Fruit fly (Drosophila melanogaster) whole organism, embryonic: ENCODE results near the gene CG46059.

ENCODE experiments used
- ATbp ChIP-seq: fragments of 200-800 bp; sonication (Bioruptor generic); optimal IDR thresholded peaks from 2 replicates; lab custom pipeline; 2017; ENCODE audit warnings: missing biosample characterization, mild to moderate bottlenecking, missing genetic modification characterization, missing genetic modification reagents
- Antp ChIP-seq: fragments of 200-800 bp; sonication (Bioruptor generic); optimal IDR thresholded peaks from 3 replicates; lab custom pipeline; 2016; ENCODE audit warnings: missing biosample characterization, missing genetic modification characterization
- Atf6 ChIP-seq: fragments of 200-800 bp; sonication (Bioruptor generic); IDR thresholded peaks from 2 replicates; pipeline ENCODE4 v1.3.6; 2022; ENCODE audit warnings: missing biosample characterization, missing genetic modification characterization
- CG10431 ChIP-seq: fragments of 200-800 bp; sonication (Bioruptor generic); optimal IDR thresholded peaks from 3 replicates; lab custom pipeline; 2018; ENCODE audit warnings: missing biosample characterization, mild to moderate bottlenecking, missing genetic modification characterization
- CG12942 ChIP-seq: fragments of 200-800 bp; sonication (Bioruptor generic); optimal IDR thresholded peaks from 3 replicates; lab custom pipeline; 2016; ENCODE audit warnings: missing biosample characterization, missing genetic modification characterization
- CG14710 ChIP-seq: fragments of 200-800 bp; sonication (Bioruptor generic); optimal IDR thresholded peaks from 3 replicates; lab custom pipeline; 2019; ENCODE audit warnings: missing biosample characterization, mild to moderate bottlenecking, missing genetic modification characterization, moderate library complexity
- CG14860 ChIP-seq: fragments of 200-800 bp; sonication (Bioruptor generic); IDR thresholded peaks from 3 replicates; pipeline ENCODE4 v1.3.6; 2022; ENCODE audit warnings: missing biosample characterization, missing genetic modification characterization; ENCODE audit not compliant: partially characterized antibody
- CG15073 ChIP-seq: fragments of 200-800 bp; sonication (Bioruptor generic); optimal IDR thresholded peaks from 2 replicates; lab custom pipeline; 2016; ENCODE audit warnings: missing biosample characterization, missing genetic modification characterization
- CG15479 ChIP-seq: fragments of 200-800 bp; sonication (Bioruptor generic); optimal IDR thresholded peaks from 3 replicates; lab custom pipeline; 2019; ENCODE audit warnings: missing biosample characterization, mild to moderate bottlenecking, missing genetic modification characterization, moderate library complexity
- CG18262 ChIP-seq: fragments of 200-800 bp; optimal IDR thresholded peaks from 3 replicates; lab custom pipeline; 2019; ENCODE audit warnings: missing biosample characterization, mild to moderate bottlenecking, missing genetic modification characterization, moderate library complexity
- CG2202 ChIP-seq: fragments of 200-800 bp; sonication (Bioruptor generic); optimal IDR thresholded peaks from 2 replicates; lab custom pipeline; 2018; ENCODE audit warnings: missing biosample characterization, mild to moderate bottlenecking, missing genetic modification characterization
- CG2875 ChIP-seq: fragments of 200-800 bp; sonication (Bioruptor generic); optimal IDR thresholded peaks from 2 replicates; lab custom pipeline; 2017; ENCODE audit warnings: missing biosample characterization, mild to moderate bottlenecking, missing genetic modification characterization, missing genetic modification reagents
- CG34224 ChIP-seq: fragments of 200-800 bp; sonication (Bioruptor generic); IDR thresholded peaks from 3 replicates; pipeline ENCODE4 v1.3.6; 2022; ENCODE audit warnings: missing biosample characterization, missing genetic modification characterization; ENCODE audit not compliant: partially characterized antibody
- CG4707 ChIP-seq: fragments of 200-800 bp; sonication (Bioruptor generic); optimal IDR thresholded peaks from 2 replicates; lab custom pipeline; 2018; ENCODE audit warnings: missing biosample characterization, mild to moderate bottlenecking, missing genetic modification characterization, moderate library complexity
- CG7556 ChIP-seq: fragments of 200-800 bp; sonication (Bioruptor generic); optimal IDR thresholded peaks from 2 replicates; lab custom pipeline; 2017; ENCODE audit warnings: missing biosample characterization, mild to moderate bottlenecking, missing genetic modification characterization
- CG9727 ChIP-seq: fragments of 200-800 bp; sonication (Bioruptor generic); optimal IDR thresholded peaks from 3 replicates; lab custom pipeline; 2017; ENCODE audit warnings: missing biosample characterization, mild to moderate bottlenecking, missing genetic modification characterization
- CG9817 ChIP-seq: fragments of 200-800 bp; sonication (Bioruptor generic); optimal IDR thresholded peaks from 2 replicates; lab custom pipeline; 2018; ENCODE audit warnings: missing biosample characterization, mild to moderate bottlenecking, missing genetic modification characterization, moderate library complexity
- CG9876 ChIP-seq: fragments of 200-800 bp; sonication (Bioruptor generic); optimal IDR thresholded peaks from 2 replicates; lab custom pipeline; 2016; ENCODE audit warnings: missing biosample characterization, missing genetic modification characterization
- E2f1 ChIP-seq: fragments of 200-800 bp; sonication (Bioruptor generic); IDR thresholded peaks from 2 replicates; pipeline ENCODE4 v1.3.6; 2022; ENCODE audit warnings: missing biosample characterization, missing genetic modification characterization
- HHEX ChIP-seq: fragments of 200-800 bp; sonication (Bioruptor generic); optimal IDR thresholded peaks from 3 replicates; lab custom pipeline; 2017; ENCODE audit warnings: missing biosample characterization, mild to moderate bottlenecking, missing genetic modification characterization, missing genetic modification reagents
- HLHmδ ChIP-seq: fragments of 200-800 bp; sonication (Bioruptor generic); optimal IDR thresholded peaks from 2 replicates; lab custom pipeline; 2018; ENCODE audit warnings: missing biosample characterization, mild to moderate bottlenecking, missing genetic modification characterization, moderate library complexity
- Hand ChIP-seq: fragments of 200-800 bp; sonication (Bioruptor generic); optimal IDR thresholded peaks from 2 replicates; lab custom pipeline; 2017; ENCODE audit warnings: mild to moderate bottlenecking, missing biosample characterization, missing genetic modification reagents, missing genetic modification characterization
- HmgZ ChIP-seq: fragments of 200-800 bp; sonication (Bioruptor generic); optimal IDR thresholded peaks from 2 replicates; lab custom pipeline; 2018; ENCODE audit warnings: missing biosample characterization, mild to moderate bottlenecking, missing genetic modification characterization
- Jarid2 ChIP-seq: fragments of 200-800 bp; sonication (Bioruptor generic); optimal IDR thresholded peaks from 3 replicates; lab custom pipeline; 2017; ENCODE audit warnings: mild to moderate bottlenecking, missing biosample characterization, missing genetic modification reagents, missing genetic modification characterization
- Max ChIP-seq: fragments of 200-800 bp; sonication (Bioruptor generic); optimal IDR thresholded peaks from 2 replicates; lab custom pipeline; 2016; ENCODE audit warnings: missing biosample characterization, mild to moderate bottlenecking, missing genetic modification characterization
- Nf-YA ChIP-seq: fragments of 200-800 bp; sonication (Bioruptor generic); IDR thresholded peaks from 2 replicates; pipeline ENCODE4 v1.3.6; 2022; ENCODE audit warnings: missing biosample characterization, missing genetic modification characterization
- Opbp ChIP-seq: fragments of 200-800 bp; sonication (Bioruptor generic); IDR thresholded peaks from 3 replicates; pipeline ENCODE4 v1.3.6; 2022; ENCODE audit warnings: missing biosample characterization, missing genetic modification characterization; ENCODE audit not compliant: partially characterized antibody
- PHDP ChIP-seq: fragments of 200-800 bp; sonication (Bioruptor generic); optimal IDR thresholded peaks from 3 replicates; lab custom pipeline; 2018; ENCODE audit warnings: missing biosample characterization, mild to moderate bottlenecking, missing genetic modification characterization, moderate library complexity
- Sin3A ChIP-seq: fragments of >200 bp; optimal IDR thresholded peaks from 2 replicates; lab custom pipeline; 2018
- Stat92E ChIP-seq, 3 experiments: fragments of >200 bp in 2 of 3; fragments of 200-800 bp in 1 of 3; sonication (Bioruptor generic) in 1 of 3; optimal IDR thresholded peaks; 2 replicates each; lab custom pipeline; 2017 to 2019; ENCODE audit warnings: missing biosample characterization in 3 of 3, missing genetic modification characterization in 3 of 3, mild to moderate bottlenecking in 1 of 3, moderate library complexity in 1 of 3
- ara ChIP-seq: fragments of 200-800 bp; sonication (Bioruptor generic); IDR thresholded peaks from 2 replicates; pipeline ENCODE4 v1.3.6; 2022; ENCODE audit warnings: missing biosample characterization, missing genetic modification characterization
- bsh ChIP-seq, 2 experiments: fragments of 200-800 bp; sonication (Bioruptor generic); optimal IDR thresholded peaks; 2 replicates each; lab custom pipeline; 2017 to 2018; ENCODE audit warnings: mild to moderate bottlenecking in 2 of 2, missing biosample characterization in 2 of 2, missing genetic modification characterization in 2 of 2, moderate library complexity in 1 of 2
- fu2 ChIP-seq: fragments of 200-800 bp; sonication (Bioruptor generic); optimal IDR thresholded peaks from 2 replicates; lab custom pipeline; 2016; ENCODE audit warnings: missing biosample characterization, missing genetic modification characterization
- grau ChIP-seq: fragments of 200-800 bp; optimal IDR thresholded peaks from 3 replicates; lab custom pipeline; 2019; ENCODE audit warnings: missing biosample characterization, mild to moderate bottlenecking, missing genetic modification characterization, moderate library complexity
- h ChIP-seq: fragments of >200 bp; optimal IDR thresholded peaks from 2 replicates; lab custom pipeline; 2017
- hth ChIP-seq: fragments of >200 bp; optimal IDR thresholded peaks from 2 replicates; lab custom pipeline; 2017; ENCODE audit warnings: inconsistent platforms
- insv ChIP-seq, 2 experiments: fragments of 200-800 bp; sonication (Bioruptor generic); optimal IDR thresholded peaks; 3 replicates each; lab custom pipeline; 2016 to 2018; ENCODE audit warnings: missing biosample characterization in 2 of 2, missing genetic modification characterization in 2 of 2
- ken ChIP-seq: fragments of 200-800 bp; sonication (Bioruptor generic); IDR thresholded peaks from 3 replicates; pipeline ENCODE4 v1.3.6; 2022; ENCODE audit warnings: missing biosample characterization, missing genetic modification characterization
- lola ChIP-seq, 3 experiments: fragments of >200 bp in 2 of 3; fragments of 200-800 bp in 1 of 3; sonication (Bioruptor generic) in 1 of 3; optimal IDR thresholded peaks; 2 replicates each; lab custom pipeline; 2017 to 2019; ENCODE audit warnings: missing biosample characterization in 3 of 3, missing genetic modification characterization in 3 of 3, mild to moderate bottlenecking in 1 of 3, moderate library complexity in 1 of 3
- lov ChIP-seq, 2 experiments: fragments of 200-800 bp in 1 of 2; fragments of >200 bp in 1 of 2; sonication (Bioruptor generic) in 1 of 2; IDR thresholded peaks in 1 of 2; optimal IDR thresholded peaks in 1 of 2; 2 replicates in 1 of 2; 3 replicates in 1 of 2; pipeline versions ENCODE4 v1.3.6 to Lab custom; 2017 to 2022; ENCODE audit warnings: missing biosample characterization in 1 of 2, missing genetic modification characterization in 1 of 2
- maf-S ChIP-seq: fragments of 200-800 bp; sonication (Bioruptor generic); optimal IDR thresholded peaks from 2 replicates; lab custom pipeline; 2016; ENCODE audit warnings: missing biosample characterization, missing genetic modification characterization
- nerfin-2 ChIP-seq: fragments of 200-800 bp; sonication (Bioruptor generic); IDR thresholded peaks from 2 replicates; pipeline ENCODE4 v1.3.6; 2022; ENCODE audit warnings: missing biosample characterization, missing genetic modification characterization; ENCODE audit not compliant: partially characterized antibody
- phol ChIP-seq: fragments of 200-800 bp; sonication (Bioruptor generic); optimal IDR thresholded peaks from 3 replicates; lab custom pipeline; 2018; ENCODE audit warnings: missing biosample characterization, mild to moderate bottlenecking, missing genetic modification characterization, moderate library complexity
- prd ChIP-seq, 3 experiments: fragments of >200 bp in 2 of 3; fragments of 200-800 bp in 1 of 3; sonication (Bioruptor generic) in 1 of 3; optimal IDR thresholded peaks in 2 of 3; IDR thresholded peaks in 1 of 3; 2 replicates in 2 of 3; 3 replicates in 1 of 3; pipeline versions ENCODE4 v1.3.6 to Lab custom; 2017 to 2022; ENCODE audit warnings: missing biosample characterization in 1 of 3, missing genetic modification characterization in 1 of 3
- psq ChIP-seq: fragments of 200-800 bp; sonication (Bioruptor generic); optimal IDR thresholded peaks from 2 replicates; lab custom pipeline; 2017; ENCODE audit warnings: missing biosample characterization, missing genetic modification characterization
- pzg ChIP-seq: fragments of 200-800 bp; sonication (Bioruptor generic); optimal IDR thresholded peaks from 3 replicates; lab custom pipeline; 2018; ENCODE audit warnings: missing biosample characterization, mild to moderate bottlenecking, missing genetic modification characterization, moderate library complexity
- tin ChIP-seq: fragments of 200-800 bp; sonication (Bioruptor generic); optimal IDR thresholded peaks from 3 replicates; lab custom pipeline; 2016; ENCODE audit warnings: missing biosample characterization, missing genetic modification characterization

Gene CG46059

dm6 chr2L:19141435-19142126 is 42.0 kb downstream of the CG46059 start (continued):
- TF ChIP-seq CG18262 (tag; lab: Kevin White, UChicago) (peak; percentile 86), grau (peak; percentile 85), fu2 (GFP tag; lab: Kevin White, UChicago) (peak; percentile 44), HmgZ (tag; lab: Kevin White, UChicago) (peak; percentile 65), CG15479 (GFP tag; lab: Kevin White, UChicago) (no peak), Jarid2 (peak; percentile 40), CG10431 (peak; percentile 58), CG14860 (GFP tag; lab: Robert Waterston, UW) (no peak), CG4707 (GFP tag; lab: Kevin White, UChicago) (peak; percentile 18), CG9727 (peak; percentile 85), CG9817 (tag; lab: Kevin White, UChicago) (peak; percentile 62), Hand (GFP tag; lab: Kevin White, UChicago) (peak; percentile 57), Max (GFP tag; lab: Kevin White, UChicago) (peak; percentile 59), maf-S (GFP tag; lab: Kevin White, UChicago) (peak; percentile 56), prd (optimal IDR thresholded peaks at IDR 0.05; lab: Kevin White, UChicago) (no peak), prd (GFP tag; IDR thresholded peaks at IDR 0.05; lab: Robert Waterston, UW) (peak; percentile 58; the same call in 2 of the 3 replicates), Sin3A (lab: Kevin White, UChicago) (no peak), CG7556 (peak; percentile 90), nerfin-2 (no peak), Opbp (GFP tag; lab: Robert Waterston, UW) (no peak), HHEX (GFP tag; lab: Kevin White, UChicago) (peak; percentile 79), CG2202 (tag; lab: Kevin White, UChicago) (peak; percentile 73), psq (GFP tag; lab: Kevin White, UChicago) (no peak), CG15073 (GFP tag; lab: Kevin White, UChicago) (no peak), CG14710 (tag; lab: Kevin White, UChicago) (peak; percentile 81), Nf-YA (GFP tag; lab: Robert Waterston, UW) (no peak), CG34224 (GFP tag; lab: Robert Waterston, UW) (no peak), pzg (no peak), Antp (GFP tag; lab: Kevin White, UChicago) (peak; percentile 52), ATbp (GFP tag; lab: Kevin White, UChicago) (peak; percentile 54), Stat92E (GFP tag; optimal IDR thresholded peaks at IDR 0.05; lab: Kevin White, UChicago) (peak in 1 of 3 experiments; percentile 5), phol (tag; lab: Kevin White, UChicago) (peak; percentile 80), ara (GFP tag; lab: Robert Waterston, UW) (peak; percentile 50; the same call in 1 of the 2 replicates), hth (lab: Kevin White, UChicago) (no peak), h (lab: Kevin White, UChicago) (no peak), HLHmδ (GFP tag; lab: Kevin White, UChicago) (no peak), bsh (GFP tag; optimal IDR thresholded peaks at IDR 0.05; lab: Kevin White, UChicago) (peak; percentile 85 to 87), PHDP (tag; lab: Kevin White, UChicago) (peak; percentile 77), insv (GFP tag; optimal IDR thresholded peaks at IDR 0.05; lab: Kevin White, UChicago) (no peak), tin (GFP tag; lab: Kevin White, UChicago) (peak; percentile 48), lola (GFP tag; optimal IDR thresholded peaks at IDR 0.05; lab: Kevin White, UChicago) (peak in 1 of 3 experiments; percentile 86), Atf6 (peak; percentile 72), CG2875 (GFP tag; lab: Kevin White, UChicago) (peak; percentile 66), E2f1 (GFP tag; lab: Robert Waterston, UW) (no peak), CG12942 (peak; percentile 45), lov (optimal IDR thresholded peaks at IDR 0.05; lab: Kevin White, UChicago) (no peak), lov (GFP tag; IDR thresholded peaks at IDR 0.05; lab: Robert Waterston, UW) (no peak), CG9876 (GFP tag; lab: Kevin White, UChicago) (no peak), ken (GFP tag; lab: Robert Waterston, UW) (no peak)
